Worm (Caenorhabditis elegans) whole organism, young adult: ENCODE results near the gene ZK180.7.

Source experiments
- B0261.1 ChIP-seq: sonication (generic microtip); optimal IDR thresholded peaks from 2 replicates; lab custom pipeline; 2016; ENCODE audit warnings: mild to moderate bottlenecking, missing genetic modification characterization, moderate library complexity, missing compliant biosample characterization
- Y53G8AR.9 ChIP-seq: fragments of 200-800 bp; sonication (Bioruptor generic); conservative IDR thresholded peaks from 2 replicates; pipeline ENCODE4 v1.3.6; 2022; ENCODE audit warnings: missing genetic modification reagents, missing genetic modification characterization, missing compliant biosample characterization
- aptf-3 ChIP-seq: fragments of 200-800 bp; sonication (Bioruptor generic); IDR thresholded peaks from 2 replicates; pipeline ENCODE4 v1.3.6; 2022; ENCODE audit warnings: missing genetic modification characterization, missing compliant biosample characterization
- ceh-27 ChIP-seq: fragments of 200-800 bp; sonication (Bioruptor generic); optimal IDR thresholded peaks from 2 replicates; lab custom pipeline; 2018; ENCODE audit warnings: mild to moderate bottlenecking, missing genetic modification characterization, moderate library complexity, missing compliant biosample characterization
- hmg-1.2 ChIP-seq: fragments of 200-800 bp; sonication (Bioruptor generic); IDR thresholded peaks from 2 replicates; pipeline ENCODE4 v1.3.6; 2022; ENCODE audit warnings: missing genetic modification reagents, missing genetic modification characterization, missing compliant biosample characterization
- let-526 ChIP-seq: fragments of 200-800 bp; sonication (Bioruptor generic); IDR thresholded peaks from 2 replicates; pipeline ENCODE4 v1.3.6; 2022; ENCODE audit warnings: missing genetic modification reagents, missing genetic modification characterization, missing compliant biosample characterization
- pbrm-1 ChIP-seq: fragments of 200-800 bp; sonication (Bioruptor generic); IDR thresholded peaks from 2 replicates; pipeline ENCODE4 v1.3.6; 2022; ENCODE audit warnings: missing genetic modification reagents, missing genetic modification characterization, missing compliant biosample characterization
- snpc-4 ChIP-seq, 5 experiments: fragments of 150-350 bp in 1 of 5; sonication (generic microtip) in 4 of 5; optimal IDR thresholded peaks; 2 replicates each; lab custom pipeline; 2014 to 2018; ENCODE audit warnings: missing genetic modification characterization in 5 of 5, missing biosample characterization in 3 of 5, antibody characterized with exemption in 2 of 5, mild to moderate bottlenecking in 2 of 5, missing compliant biosample characterization in 2 of 5, missing genotype in 2 of 5, moderate library complexity in 2 of 5, missing genetic modification reagents in 1 of 5

DNA sequence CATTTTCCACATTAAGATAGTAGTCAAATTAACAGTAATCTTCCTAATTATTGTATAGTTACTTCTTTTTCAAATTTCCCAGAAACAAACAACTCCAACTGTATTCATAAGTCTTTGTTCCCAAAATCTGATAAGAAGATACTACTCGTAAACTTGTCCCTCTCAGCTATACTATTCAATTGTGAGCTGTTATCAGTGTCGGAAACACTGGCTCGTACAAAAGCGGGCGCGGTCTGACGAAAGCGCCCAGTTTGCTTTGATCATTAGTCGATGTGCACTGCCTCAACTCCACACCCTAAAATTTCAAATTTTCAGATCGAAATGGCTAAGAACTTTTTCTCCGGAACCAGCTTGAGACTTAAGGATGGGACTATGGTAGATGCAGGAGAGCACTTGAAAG, 3.6 kb upstream of the ZK180.7 start, which contains the start of gene trx-3:
- TF ChIP-seq pbrm-1 (no peak), snpc-4 (GFP tag; optimal IDR thresholded peaks at IDR 0.05; lab: Kevin White, UChicago) (no peak), snpc-4 (tag; optimal IDR thresholded peaks at IDR 0.05; lab: Kevin White, UChicago) (no peak), hmg-1.2 (GFP tag; lab: Robert Waterston, UW) (no peak), B0261.1 (no peak), ceh-27 (GFP tag; lab: Kevin White, UChicago) (no peak), aptf-3 (no peak), Y53G8AR.9 (GFP tag; lab: Robert Waterston, UW) (no peak), let-526 (no peak)
